Worm (Caenorhabditis elegans): ENCODE measurements around the gene egl-47.

egl-47 gene

DNA sequence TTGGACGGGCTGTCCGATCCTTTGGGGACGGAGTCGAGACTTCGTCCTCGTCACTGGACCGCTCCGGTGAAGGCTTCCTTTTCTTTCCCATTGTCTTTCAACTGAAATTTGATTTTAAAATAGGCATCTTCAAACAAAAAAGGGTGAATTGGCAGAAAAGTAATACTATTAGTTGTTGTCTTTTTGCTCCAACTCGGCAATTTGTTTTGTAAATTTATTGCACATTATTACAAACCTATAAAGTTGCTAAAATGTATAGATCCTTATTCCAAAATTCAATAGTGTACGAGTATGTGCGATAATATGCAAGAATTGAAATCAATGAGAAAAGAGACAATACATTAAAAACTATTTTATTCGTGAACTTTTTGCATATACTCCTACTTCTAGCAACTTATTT lies 39.5 kb upstream of the egl-47 start, which contains the start of gene lsy-12:
TSS of gene lsy-12 (minus strand) at position 101 of the 400 bp plus-strand sequence.
- TF ChIP-seq zfh-2 (GFP tag; conservative IDR thresholded peaks at IDR 0.05) (no peak), T26A5.8 (tag; optimal IDR thresholded peaks at IDR 0.05) (no peak), sdz-38 (tag; optimal IDR thresholded peaks at IDR 0.05) (no peak), ztf-26 (tag; optimal IDR thresholded peaks at IDR 0.05) (no peak), K11D2.4 (GFP tag; IDR thresholded peaks at IDR 0.05) (no peak), F39B2.1 (GFP tag; IDR thresholded peaks at IDR 0.05) (no peak), ceh-91 (GFP tag; IDR thresholded peaks at IDR 0.05) (no peak), snpc-4 (GFP tag; optimal IDR thresholded peaks at IDR 0.05) (no peak), snpc-4 (tag; optimal IDR thresholded peaks at IDR 0.05) (no peak), aptf-2 (GFP tag; conservative IDR thresholded peaks at IDR 0.05) (no peak), rec-8 (tag; optimal IDR thresholded peaks at IDR 0.05) (no peak), Y53F4B.3 (GFP tag; IDR thresholded peaks at IDR 0.05) (no peak), mxl-1 (tag; optimal IDR thresholded peaks at IDR 0.05) (no peak), F33H1.4 (GFP tag; IDR thresholded peaks at IDR 0.05) (no peak), Y67H2A.10 (GFP tag; conservative IDR thresholded peaks at IDR 0.05) (no peak), bed-2 (GFP tag; IDR thresholded peaks at IDR 0.05) (no peak), B0261.1 (tag; optimal IDR thresholded peaks at IDR 0.05) (no peak)

DNA sequence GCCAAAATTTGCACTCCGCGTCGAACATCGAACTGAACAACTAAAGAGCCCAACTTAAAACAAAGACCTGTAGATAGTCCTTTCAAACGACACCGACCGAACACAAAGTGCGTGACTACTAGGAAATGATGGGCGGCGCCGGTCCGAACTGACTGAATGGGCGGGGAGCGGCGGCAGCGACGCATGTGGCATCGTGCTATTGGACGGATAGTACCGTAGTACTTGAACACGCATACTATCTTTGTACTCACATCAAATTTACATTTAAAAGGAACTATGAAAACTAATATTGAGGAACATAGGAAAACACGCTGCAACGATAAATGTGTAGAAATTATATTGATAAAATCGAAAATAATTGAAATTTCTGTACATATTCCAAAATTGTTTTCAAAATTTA lies 39.0 kb upstream of the egl-47 start:
- TF ChIP-seq aptf-3 (GFP tag; IDR thresholded peaks at IDR 0.05) (no peak), nfyb-1 (GFP tag; IDR thresholded peaks at IDR 0.05) (peak; percentile 92)

DNA sequence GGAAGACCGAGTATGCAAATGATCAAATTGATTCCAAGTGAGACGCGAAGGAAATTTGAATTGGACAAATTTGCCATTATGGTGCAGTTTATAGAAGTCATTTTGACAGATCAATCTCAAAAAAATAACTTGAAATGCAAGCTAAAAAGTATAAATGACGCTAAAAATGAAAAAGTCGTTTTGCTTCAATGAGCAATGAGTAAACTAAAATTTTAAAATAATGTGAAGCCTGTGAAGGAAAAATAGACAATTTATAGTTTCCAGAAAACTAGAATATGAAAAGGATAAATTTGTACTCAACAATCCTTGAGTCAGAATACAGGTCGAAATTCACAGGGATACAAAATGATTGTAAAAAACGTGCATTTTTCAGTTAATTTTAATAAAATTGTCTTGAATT lies 31.1 kb upstream of the egl-47 start, which contains the start of gene srab-17:
TSS of gene srab-17 (minus strand) at position 101 of the 400 bp plus-strand sequence.
- TF ChIP-seq nfya-2 (GFP tag; IDR thresholded peaks at IDR 0.05) (no peak), madf-8 (GFP tag; conservative IDR thresholded peaks at IDR 0.05) (no peak), nhr-179 (tag; optimal IDR thresholded peaks at IDR 0.05) (no peak), B0336.3 (GFP tag; IDR thresholded peaks at IDR 0.05) (no peak), pbrm-1 (GFP tag; IDR thresholded peaks at IDR 0.05) (no peak), Y95B8A.8 (GFP tag; IDR thresholded peaks at IDR 0.05) (no peak)

DNA sequence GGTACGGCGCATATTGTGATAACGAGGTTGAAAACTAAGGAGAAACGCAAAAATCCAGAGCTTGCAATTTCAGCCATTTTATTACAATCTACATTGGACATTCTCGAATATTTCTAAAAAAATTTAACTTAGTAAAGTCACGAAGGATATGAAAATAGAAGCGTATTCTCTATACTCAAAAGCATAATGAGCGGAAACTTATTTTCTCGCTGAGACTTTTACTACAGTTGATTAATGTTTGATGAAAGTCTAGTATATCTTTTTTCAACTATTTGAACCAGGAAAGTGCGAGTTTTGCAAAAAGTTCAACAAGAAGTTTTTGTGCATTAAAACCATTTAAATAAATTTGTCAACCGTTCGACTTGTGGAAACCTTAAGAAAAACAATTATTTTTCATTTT lies 28.0 kb upstream of the egl-47 start, which contains the start of gene srab-18:
TSS of gene srab-18 (minus strand) at position 101 of the 400 bp plus-strand sequence.
- TF ChIP-seq attf-3 (GFP tag; conservative IDR thresholded peaks at IDR 0.05) (no peak), him-1 (tag; optimal IDR thresholded peaks at IDR 0.05) (no peak), repo-1 (tag; optimal IDR thresholded peaks at IDR 0.05) (no peak), ceh-58 (GFP tag; IDR thresholded peaks at IDR 0.05) (no peak), F55B11.4 (tag; optimal IDR thresholded peaks at IDR 0.05; ENCODE audit: borderline replicate concordance, insufficient read depth) (no peak), lin-26 (GFP tag; IDR thresholded peaks at IDR 0.05) (no peak)

DNA sequence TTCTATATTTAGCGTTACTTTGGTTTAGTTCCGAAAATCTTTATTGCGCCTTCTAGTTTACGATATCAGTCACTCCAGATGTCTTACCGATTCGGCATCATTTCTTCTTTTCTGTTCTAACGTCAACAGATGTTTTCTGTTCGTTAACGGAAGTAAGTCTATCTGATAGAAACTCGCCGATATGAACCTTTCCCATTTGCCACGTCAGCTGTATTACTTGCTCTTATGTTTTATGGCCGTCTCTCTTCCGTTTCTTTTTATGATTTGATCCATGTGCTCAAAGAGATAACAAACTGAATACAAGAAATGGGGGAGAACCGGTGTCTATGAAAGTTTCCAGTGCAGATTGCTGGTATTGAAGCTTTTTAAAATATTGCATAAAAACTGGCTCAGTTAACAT lies 20.0 kb upstream of the egl-47 start, which contains the start of gene srab-26:
TSS of gene srab-26 (minus strand) at position 101 of the 400 bp plus-strand sequence.
- no peak for TF ChIP-seq ztf-18 (tag; optimal IDR thresholded peaks at IDR 0.05)
- no peak for TF ChIP-seq F55B11.4 (tag; optimal IDR thresholded peaks at IDR 0.05; ENCODE audit: borderline replicate concordance, insufficient read depth)
- TF ChIP-seq rec-8 (tag; optimal IDR thresholded peaks at IDR 0.05): no peak
- TF ChIP-seq attf-3 (GFP tag; conservative IDR thresholded peaks at IDR 0.05): no peak
- no peak for TF ChIP-seq lir-1 (GFP tag; conservative IDR thresholded peaks at IDR 0.05)
- TF ChIP-seq tlf-1 (GFP tag; optimal IDR thresholded peaks at IDR 0.05): no peak
- TF ChIP-seq Y56A3A.18 (GFP tag; IDR thresholded peaks at IDR 0.05): no peak
- TF ChIP-seq T26A5.8 (tag; optimal IDR thresholded peaks at IDR 0.05): no peak
- no peak for TF ChIP-seq F49E8.2 (tag; optimal IDR thresholded peaks at IDR 0.05; ENCODE audit: insufficient read depth)
- no peak for TF ChIP-seq ceh-40 (GFP tag; IDR thresholded peaks at IDR 0.05)
- TF ChIP-seq nfya-2 (GFP tag; IDR thresholded peaks at IDR 0.05): no peak
- TF ChIP-seq sptf-2 (GFP tag; optimal IDR thresholded peaks at IDR 0.05): no peak
- no peak for TF ChIP-seq K12H6.12 (tag; optimal IDR thresholded peaks at IDR 0.05)
- no peak for TF ChIP-seq repo-1 (tag; optimal IDR thresholded peaks at IDR 0.05)
